Worm (Caenorhabditis elegans) whole organism, L2 larva: ENCODE measurements around the gene ZK1193.2.

Source experiments
- C34F6.9 ChIP-seq: fragments of 150-350 bp; optimal IDR thresholded peaks from 2 replicates; lab custom pipeline; 2014; ENCODE audit warnings: missing biosample characterization, missing genetic modification characterization
- F13H6.1 ChIP-seq: sonication (generic microtip); optimal IDR thresholded peaks from 2 replicates; lab custom pipeline; 2016; ENCODE audit warnings: missing genetic modification characterization, missing compliant biosample characterization
- R02D3.7 ChIP-seq: fragments of 150-350 bp; optimal IDR thresholded peaks from 2 replicates; lab custom pipeline; 2014; ENCODE audit warnings: missing biosample characterization, missing genetic modification characterization
- Y55F3AM.14 ChIP-seq: fragments of 200-800 bp; sonication (Bioruptor generic); optimal IDR thresholded peaks from 2 replicates; lab custom pipeline; 2018; ENCODE audit warnings: mild to moderate bottlenecking, missing genetic modification characterization, missing compliant biosample characterization
- ZK546.5 ChIP-seq: sonication (generic microtip); optimal IDR thresholded peaks from 2 replicates; lab custom pipeline; 2017; ENCODE audit warnings: missing biosample characterization, missing genetic modification characterization
- alr-1 ChIP-seq: fragments of 150-350 bp; optimal IDR thresholded peaks from 2 replicates; lab custom pipeline; 2014; ENCODE audit warnings: missing biosample characterization, missing genetic modification characterization
- aly-2 ChIP-seq: fragments of 150-350 bp; optimal IDR thresholded peaks from 2 replicates; lab custom pipeline; 2014; ENCODE audit warnings: missing biosample characterization, missing genetic modification characterization
- ama-1 ChIP-seq: fragments of 150-350 bp; optimal IDR thresholded peaks from 2 replicates; lab custom pipeline; 2018; ENCODE audit warnings: inconsistent platforms
- blmp-1 ChIP-seq: sonication (generic microtip); optimal IDR thresholded peaks from 2 replicates; lab custom pipeline; 2017; ENCODE audit warnings: missing genetic modification characterization, mild to moderate bottlenecking, missing compliant biosample characterization, antibody characterized with exemption, moderate library complexity; ENCODE audit not compliant: insufficient read depth
- ceh-16 ChIP-seq: fragments of 150-350 bp; optimal IDR thresholded peaks from 2 replicates; lab custom pipeline; 2014; ENCODE audit warnings: missing biosample characterization, missing genetic modification characterization
- ceh-82 ChIP-seq: fragments of 150-350 bp; optimal IDR thresholded peaks from 2 replicates; lab custom pipeline; 2014; ENCODE audit warnings: missing biosample characterization, missing genetic modification characterization
- crh-2 ChIP-seq: sonication (generic microtip); optimal IDR thresholded peaks from 2 replicates; lab custom pipeline; 2017; ENCODE audit warnings: missing biosample characterization, missing genetic modification characterization
- dmd-4 ChIP-seq: sonication (generic microtip); optimal IDR thresholded peaks from 2 replicates; lab custom pipeline; 2017; ENCODE audit warnings: missing biosample characterization, missing genetic modification characterization
- egl-27 ChIP-seq: sonication (generic microtip); optimal IDR thresholded peaks from 3 replicates; lab custom pipeline; 2017; ENCODE audit warnings: missing biosample characterization, missing genetic modification reagents, missing genetic modification characterization
- elt-1 ChIP-seq: fragments of 150-350 bp; optimal IDR thresholded peaks from 2 replicates; lab custom pipeline; 2014; ENCODE audit warnings: missing biosample characterization, missing genetic modification characterization
- elt-3 ChIP-seq: sonication (generic microtip); optimal IDR thresholded peaks from 2 replicates; lab custom pipeline; 2017; ENCODE audit warnings: missing biosample characterization, missing genetic modification characterization
- fos-1 ChIP-seq: fragments of 150-350 bp; optimal IDR thresholded peaks from 2 replicates; lab custom pipeline; 2014; ENCODE audit warnings: missing biosample characterization, missing genetic modification characterization
- gmeb-1 ChIP-seq: fragments of 150-350 bp; optimal IDR thresholded peaks from 2 replicates; lab custom pipeline; 2014; ENCODE audit warnings: missing biosample characterization, missing genetic modification characterization
- lin-11 ChIP-seq: fragments of 150-350 bp; sonication (generic microtip); optimal IDR thresholded peaks from 2 replicates; lab custom pipeline; 2014; ENCODE audit warnings: missing biosample characterization, missing genetic modification characterization, inconsistent platforms, mixed read lengths
- lin-13 ChIP-seq: fragments of 150-350 bp; optimal IDR thresholded peaks from 2 replicates; lab custom pipeline; 2014; ENCODE audit warnings: missing biosample characterization, missing genetic modification reagents, missing genetic modification characterization
- lin-39 ChIP-seq: fragments of 150-350 bp; optimal IDR thresholded peaks from 2 replicates; lab custom pipeline; 2014; ENCODE audit warnings: missing biosample characterization, missing genetic modification reagents, missing genetic modification characterization
- lsy-2 ChIP-seq, 2 experiments: fragments of 150-350 bp in 1 of 2; sonication (generic microtip) in 1 of 2; optimal IDR thresholded peaks; 2 replicates each; lab custom pipeline; 2014 to 2017; ENCODE audit warnings: missing biosample characterization in 2 of 2, missing genetic modification characterization in 2 of 2
- mab-5 ChIP-seq: fragments of 150-350 bp; optimal IDR thresholded peaks from 2 replicates; lab custom pipeline; 2014; ENCODE audit warnings: missing biosample characterization, missing genetic modification characterization
- mbf-1 ChIP-seq: sonication (generic microtip); optimal IDR thresholded peaks from 2 replicates; lab custom pipeline; 2017; ENCODE audit warnings: missing biosample characterization, missing genetic modification characterization
- mdl-1 ChIP-seq, 2 experiments: fragments of 150-350 bp in 1 of 2; sonication (generic microtip) in 1 of 2; optimal IDR thresholded peaks; 2 replicates each; lab custom pipeline; 2017; ENCODE audit warnings: missing biosample characterization in 2 of 2, missing genetic modification characterization in 2 of 2
- nhr-10 ChIP-seq: sonication (generic microtip); optimal IDR thresholded peaks from 2 replicates; lab custom pipeline; 2017; ENCODE audit warnings: missing biosample characterization, missing genetic modification characterization
- nhr-11 ChIP-seq: fragments of 150-350 bp; optimal IDR thresholded peaks from 2 replicates; lab custom pipeline; 2014; ENCODE audit warnings: missing biosample characterization, missing genetic modification characterization
- nhr-12 ChIP-seq: fragments of 150-350 bp; optimal IDR thresholded peaks from 2 replicates; lab custom pipeline; 2014; ENCODE audit warnings: missing biosample characterization, missing genetic modification characterization
- nhr-129 ChIP-seq: fragments of 150-350 bp; optimal IDR thresholded peaks from 2 replicates; lab custom pipeline; 2014; ENCODE audit warnings: missing biosample characterization, missing genetic modification characterization
- nhr-21 ChIP-seq: fragments of 150-350 bp; optimal IDR thresholded peaks from 2 replicates; lab custom pipeline; 2014; ENCODE audit warnings: missing biosample characterization, missing genetic modification characterization
- nhr-23 ChIP-seq: fragments of 150-350 bp; optimal IDR thresholded peaks from 2 replicates; lab custom pipeline; 2014; ENCODE audit warnings: missing biosample characterization, missing genetic modification reagents, missing genetic modification characterization
- nhr-237 ChIP-seq: fragments of 150-350 bp; optimal IDR thresholded peaks from 2 replicates; lab custom pipeline; 2014; ENCODE audit warnings: missing biosample characterization, missing genetic modification characterization
- nhr-25 ChIP-seq: fragments of 150-350 bp; sonication (generic microtip); optimal IDR thresholded peaks from 3 replicates; lab custom pipeline; 2014; ENCODE audit warnings: missing biosample characterization, missing genetic modification characterization
- nhr-6 ChIP-seq: fragments of 150-350 bp; optimal IDR thresholded peaks from 2 replicates; lab custom pipeline; 2014; ENCODE audit warnings: missing biosample characterization, missing genetic modification characterization
- nhr-77 ChIP-seq: fragments of 150-350 bp; optimal IDR thresholded peaks from 2 replicates; lab custom pipeline; 2014; ENCODE audit warnings: missing biosample characterization, missing genetic modification characterization
- peb-1 ChIP-seq: fragments of 150-350 bp; optimal IDR thresholded peaks from 2 replicates; lab custom pipeline; 2014; ENCODE audit warnings: missing biosample characterization, missing genetic modification characterization
- sem-4 ChIP-seq: fragments of 150-350 bp; optimal IDR thresholded peaks from 2 replicates; lab custom pipeline; 2014; ENCODE audit warnings: missing biosample characterization, missing genetic modification reagents, missing genetic modification characterization
- skn-1 ChIP-seq: sonication (generic microtip); optimal IDR thresholded peaks from 2 replicates; lab custom pipeline; 2017; ENCODE audit warnings: missing biosample characterization, missing genetic modification characterization
- sma-3 ChIP-seq: sonication (generic microtip); optimal IDR thresholded peaks from 2 replicates; lab custom pipeline; 2016; ENCODE audit warnings: missing genetic modification reagents, missing genetic modification characterization, missing compliant biosample characterization
- sma-9 ChIP-seq, 2 experiments: fragments of 150-350 bp in 1 of 2; sonication (generic microtip) in 1 of 2; optimal IDR thresholded peaks; 2 replicates each; lab custom pipeline; 2014 to 2016; ENCODE audit warnings: missing genetic modification characterization in 2 of 2, mild to moderate bottlenecking in 1 of 2, missing biosample characterization in 1 of 2, missing compliant biosample characterization in 1 of 2, missing genetic modification reagents in 1 of 2, moderate library complexity in 1 of 2
- snpc-4 ChIP-seq: fragments of 150-350 bp; optimal IDR thresholded peaks from 2 replicates; lab custom pipeline; 2014; ENCODE audit warnings: missing biosample characterization, missing genetic modification characterization
- unc-39 ChIP-seq: fragments of 150-350 bp; optimal IDR thresholded peaks from 2 replicates; lab custom pipeline; 2014; ENCODE audit warnings: missing biosample characterization, missing genetic modification characterization
- unc-55 ChIP-seq: fragments of 150-350 bp; sonication (generic microtip); optimal IDR thresholded peaks from 3 replicates; lab custom pipeline; 2014; ENCODE audit warnings: missing biosample characterization, missing genetic modification reagents, missing genetic modification characterization
- unc-62 ChIP-seq: fragments of 150-350 bp; optimal IDR thresholded peaks from 2 replicates; lab custom pipeline; 2014; ENCODE audit warnings: missing biosample characterization, missing genetic modification reagents, missing genetic modification characterization
- zag-1 ChIP-seq: fragments of 150-350 bp; optimal IDR thresholded peaks from 2 replicates; lab custom pipeline; 2014; ENCODE audit warnings: missing biosample characterization, missing genetic modification characterization
- ztf-1 ChIP-seq: fragments of 200-800 bp; sonication (Bioruptor generic); conservative IDR thresholded peaks from 2 replicates; pipeline ENCODE4 v1.3.6; 2022; ENCODE audit warnings: missing genetic modification characterization, missing compliant biosample characterization
- ztf-11 ChIP-seq: sonication (generic microtip); optimal IDR thresholded peaks from 2 replicates; lab custom pipeline; 2017; ENCODE audit warnings: missing biosample characterization, missing genetic modification characterization
- ztf-4 ChIP-seq: fragments of 150-350 bp; optimal IDR thresholded peaks from 2 replicates; lab custom pipeline; 2014; ENCODE audit warnings: missing biosample characterization, missing genetic modification characterization

The ZK1193.2 gene

DNA sequence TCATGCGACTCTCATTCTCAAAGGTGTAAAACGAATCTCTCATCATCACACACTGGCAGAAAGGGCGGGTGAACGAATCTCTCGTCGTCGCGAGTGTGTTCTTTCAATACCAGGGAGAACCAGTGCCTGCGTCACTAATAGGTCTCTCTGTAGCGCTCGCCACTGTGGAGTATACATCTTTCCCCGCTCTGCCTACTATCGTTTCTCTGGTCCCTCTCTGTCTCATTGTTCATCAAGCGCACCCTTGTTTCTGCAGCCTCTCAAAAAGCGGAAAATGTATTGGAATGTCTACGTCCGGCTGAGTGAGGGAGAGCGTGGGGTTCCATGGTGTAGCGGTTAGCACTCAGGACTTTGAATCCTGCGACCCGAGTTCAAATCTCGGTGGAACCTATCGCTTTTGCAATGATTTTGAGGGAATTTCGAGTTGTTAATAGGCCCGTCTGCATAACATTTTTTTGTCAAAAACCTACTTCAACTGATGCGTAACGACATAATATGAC is 15.3 kb downstream of the ZK1193.2 start:
- TF ChIP-seq sem-4 (tag; lab: Kevin White, UChicago) (peak; percentile 82), peb-1 (tag; lab: Kevin White, UChicago) (no peak), ztf-4 (tag; lab: Kevin White, UChicago) (peak; percentile 74), lsy-2 (tag; optimal IDR thresholded peaks at IDR 0.05; lab: Kevin White, UChicago) (peak; percentile 81 to 88), nhr-12 (tag; lab: Kevin White, UChicago) (no peak), skn-1 (peak; percentile 0), nhr-25 (tag; lab: Kevin White, UChicago) (peak; percentile 85), elt-3 (no peak), ztf-1 (GFP tag; lab: Robert Waterston, UW) (no peak), nhr-129 (tag; lab: Kevin White, UChicago) (peak; percentile 98), Y55F3AM.14 (GFP tag; lab: Kevin White, UChicago) (peak; percentile 65), ztf-11 (peak; percentile 1), nhr-237 (tag; lab: Kevin White, UChicago) (peak; percentile 76), zag-1 (tag; lab: Kevin White, UChicago) (peak; percentile 64), dmd-4 (tag; lab: Kevin White, UChicago) (peak; percentile 12), snpc-4 (peak; percentile 7), mab-5 (peak; percentile 85), ZK546.5 (tag; lab: Kevin White, UChicago) (peak; percentile 51), sma-3 (GFP tag; lab: Kevin White, UChicago) (peak; percentile 89), F13H6.1 (tag; lab: Kevin White, UChicago) (peak; percentile 94), nhr-11 (tag; lab: Kevin White, UChicago) (peak; percentile 35), nhr-10 (tag; lab: Kevin White, UChicago) (peak; percentile 68), fos-1 (peak; percentile 78), lin-39 (tag; lab: Kevin White, UChicago) (peak; percentile 74), mbf-1 (no peak), nhr-6 (tag; lab: Kevin White, UChicago) (peak; percentile 91), blmp-1 (tag; lab: Kevin White, UChicago) (no peak), ceh-16 (tag; lab: Kevin White, UChicago) (peak; percentile 56), unc-55 (GFP tag; lab: Kevin White, UChicago) (peak; percentile 85), unc-62 (GFP tag; lab: Kevin White, UChicago) (peak; percentile 18), sma-9 (GFP tag; optimal IDR thresholded peaks at IDR 0.05; lab: Kevin White, UChicago) (peak; percentile 62), sma-9 (tag; optimal IDR thresholded peaks at IDR 0.05; lab: Kevin White, UChicago) (no peak), gmeb-1 (tag; lab: Kevin White, UChicago) (peak; percentile 85), alr-1 (tag; lab: Kevin White, UChicago) (no peak), ama-1 (lab: Kevin White, UChicago) (no peak), C34F6.9 (peak; percentile 88), lin-11 (tag; lab: Kevin White, UChicago) (peak; percentile 34), nhr-77 (tag; lab: Kevin White, UChicago) (peak; percentile 77), unc-39 (peak; percentile 23), nhr-21 (tag; lab: Kevin White, UChicago) (peak; percentile 94), nhr-23 (no peak), R02D3.7 (tag; lab: Kevin White, UChicago) (peak; percentile 26), ceh-82 (tag; lab: Kevin White, UChicago) (peak; percentile 26), crh-2 (peak; percentile 92), elt-1 (tag; lab: Kevin White, UChicago) (no peak), aly-2 (tag; lab: Kevin White, UChicago) (no peak), lin-13 (GFP tag; lab: Kevin White, UChicago) (peak; percentile 87), mdl-1 (tag; optimal IDR thresholded peaks at IDR 0.05; lab: Kevin White, UChicago) (peak; percentile 33 to 66), egl-27 (tag; lab: Kevin White, UChicago) (peak; percentile 89)
